Fruit fly (Drosophila melanogaster): ENCODE measurements around the gene CG9705.

Gene CG9705

dm6 chr3L:16807558-16807957 lies 27.7 kb downstream of the CG9705 start, which contains the start of gene CG9674:
Gene CG9674, minus strand, starts transcription at chr3L:16807731.
- no peak for TF ChIP-seq Myc (optimal IDR thresholded peaks at IDR 0.05)
- no peak for TF ChIP-seq ttk (optimal IDR thresholded peaks at IDR 0.05)
- no peak for TF ChIP-seq insv (optimal IDR thresholded peaks at IDR 0.05)
- no peak for TF ChIP-seq psq (optimal IDR thresholded peaks at IDR 0.05)
- no peak for TF ChIP-seq h (optimal IDR thresholded peaks at IDR 0.05)
- no peak for TF ChIP-seq Sin3A (optimal IDR thresholded peaks at IDR 0.05)

dm6 chr3L:16808139-16808538 lies 28.2 kb downstream of the CG9705 start:
- TF ChIP-seq h (optimal IDR thresholded peaks at IDR 0.05) (no peak), insv (optimal IDR thresholded peaks at IDR 0.05) (no peak)

dm6 chr3L:16810512-16810911 lies 30.6 kb downstream of the CG9705 start:
- TF ChIP-seq Sin3A (optimal IDR thresholded peaks at IDR 0.05) (no peak), h (optimal IDR thresholded peaks at IDR 0.05) (no peak), ttk (optimal IDR thresholded peaks at IDR 0.05) (no peak), psq (optimal IDR thresholded peaks at IDR 0.05) (no peak), insv (optimal IDR thresholded peaks at IDR 0.05) (no peak), Myc (optimal IDR thresholded peaks at IDR 0.05) (no peak)

- no peak for TF ChIP-seq Sin3A (optimal IDR thresholded peaks at IDR 0.05)
- no peak for TF ChIP-seq insv (optimal IDR thresholded peaks at IDR 0.05)
- no peak for TF ChIP-seq Myc (optimal IDR thresholded peaks at IDR 0.05)
- no peak for TF ChIP-seq psq (optimal IDR thresholded peaks at IDR 0.05)
- no peak for TF ChIP-seq ttk (optimal IDR thresholded peaks at IDR 0.05)
- no peak for TF ChIP-seq h (optimal IDR thresholded peaks at IDR 0.05)
Measured at dm6 chr3L:16811908-16812307, 32.0 kb downstream of the CG9705 start.

dm6 chr3L:16813984-16814383 lies 34.1 kb downstream of the CG9705 start:
- TF ChIP-seq Sin3A (optimal IDR thresholded peaks at IDR 0.05) (no peak), h (optimal IDR thresholded peaks at IDR 0.05) (no peak), psq (optimal IDR thresholded peaks at IDR 0.05) (no peak), insv (optimal IDR thresholded peaks at IDR 0.05) (no peak), Myc (optimal IDR thresholded peaks at IDR 0.05) (no peak), ttk (optimal IDR thresholded peaks at IDR 0.05) (no peak)

dm6 chr3L:16818063-16818462 lies 38.2 kb downstream of the CG9705 start:
- TF ChIP-seq insv (optimal IDR thresholded peaks at IDR 0.05) (no peak), Sin3A (optimal IDR thresholded peaks at IDR 0.05) (no peak), psq (optimal IDR thresholded peaks at IDR 0.05) (no peak), ttk (optimal IDR thresholded peaks at IDR 0.05) (no peak), h (optimal IDR thresholded peaks at IDR 0.05) (no peak), Myc (optimal IDR thresholded peaks at IDR 0.05) (no peak)

- no peak for TF ChIP-seq h (optimal IDR thresholded peaks at IDR 0.05)
- no peak for TF ChIP-seq insv (optimal IDR thresholded peaks at IDR 0.05)
- no peak for TF ChIP-seq ttk (optimal IDR thresholded peaks at IDR 0.05)
- TF ChIP-seq Sin3A (optimal IDR thresholded peaks at IDR 0.05): no peak
Measured at dm6 chr3L:16824725-16825124, 44.8 kb downstream of the CG9705 start.

- no peak for TF ChIP-seq h (optimal IDR thresholded peaks at IDR 0.05)
Measured at dm6 chr3L:16825195-16825594, 45.3 kb downstream of the CG9705 start.

dm6 chr3L:16828967-16829366 lies 49.1 kb downstream of the CG9705 start, which contains the start of gene CG13024:
Gene CG13024, minus strand, starts transcription at chr3L:16829074.
- TF ChIP-seq psq (optimal IDR thresholded peaks at IDR 0.05) (no peak), insv (optimal IDR thresholded peaks at IDR 0.05) (no peak), ttk (optimal IDR thresholded peaks at IDR 0.05) (no peak), Sin3A (optimal IDR thresholded peaks at IDR 0.05) (no peak), Myc (optimal IDR thresholded peaks at IDR 0.05) (no peak), h (optimal IDR thresholded peaks at IDR 0.05) (no peak)

dm6 chr3L:16829983-16830382 lies 50.1 kb downstream of the CG9705 start:
- TF ChIP-seq Sin3A (optimal IDR thresholded peaks at IDR 0.05): no peak
- TF ChIP-seq h (optimal IDR thresholded peaks at IDR 0.05): no peak
- no peak for TF ChIP-seq ttk (optimal IDR thresholded peaks at IDR 0.05)
- TF ChIP-seq insv (optimal IDR thresholded peaks at IDR 0.05): no peak
- no peak for TF ChIP-seq Myc (optimal IDR thresholded peaks at IDR 0.05)
- TF ChIP-seq psq (optimal IDR thresholded peaks at IDR 0.05): no peak
